Worm (Caenorhabditis elegans): Measurements from ENCODE around the gene dur-1.
A peak's percentile ranks its signal among the peaks of the same experiment; 100 is the strongest.

Gene dur-1

DNA sequence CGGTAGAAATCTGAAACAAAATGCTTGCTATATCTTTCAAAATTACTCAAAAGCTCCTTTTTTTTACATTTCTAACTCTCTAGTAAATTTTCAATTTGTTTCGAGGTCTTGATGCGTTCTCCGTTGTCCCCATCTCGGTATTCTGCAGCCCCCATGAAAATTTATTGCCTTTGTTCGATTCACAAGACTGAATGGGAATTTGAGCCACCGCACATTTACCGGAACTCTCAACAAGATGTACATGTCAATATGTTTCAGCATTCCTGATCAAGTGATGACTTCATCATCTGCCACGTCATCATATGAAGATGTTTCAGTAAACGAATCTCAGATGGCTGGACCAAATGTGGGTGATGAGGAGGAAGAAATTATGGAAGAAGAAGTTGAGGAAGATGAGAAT is 7.6 kb downstream of the dur-1 start:
- no peak for TF ChIP-seq mls-2 (tag; optimal IDR thresholded peaks at IDR 0.05)
- TF ChIP-seq nhr-12 (tag; optimal IDR thresholded peaks at IDR 0.05), result no peak
- no peak for TF ChIP-seq lin-32 (GFP tag; optimal IDR thresholded peaks at IDR 0.05)
- TF ChIP-seq bed-3 (GFP tag; optimal IDR thresholded peaks at IDR 0.05), result no peak
- TF ChIP-seq nhr-28 (tag; optimal IDR thresholded peaks at IDR 0.05), result no peak
- TF ChIP-seq snpc-4 (tag; optimal IDR thresholded peaks at IDR 0.05), result no peak
- TF ChIP-seq cnd-1 (tag; optimal IDR thresholded peaks at IDR 0.05), result no peak
- no peak for TF ChIP-seq lin-13 (tag; optimal IDR thresholded peaks at IDR 0.05)
- no peak for TF ChIP-seq elt-1 (tag; optimal IDR thresholded peaks at IDR 0.05; ENCODE audit: borderline replicate concordance, insufficient read depth)
- TF ChIP-seq ceh-39 (tag; optimal IDR thresholded peaks at IDR 0.05), result no peak
- TF ChIP-seq M03D4.4 (tag; optimal IDR thresholded peaks at IDR 0.05), result no peak
- TF ChIP-seq sptf-1 (tag; optimal IDR thresholded peaks at IDR 0.05), result no peak

ce11 chrIV:9918021-9918420 is 10.0 kb downstream of the dur-1 start:
- TF ChIP-seq unc-39 (tag; optimal IDR thresholded peaks at IDR 0.05), result no peak
- no peak for TF ChIP-seq ztf-11 (tag; optimal IDR thresholded peaks at IDR 0.05)
- no peak for TF ChIP-seq nhr-28 (tag; optimal IDR thresholded peaks at IDR 0.05)
- TF ChIP-seq blmp-1 (tag; optimal IDR thresholded peaks at IDR 0.05), result no peak
- TF ChIP-seq lin-13 (tag; optimal IDR thresholded peaks at IDR 0.05), result no peak
- peak; percentile 78 for TF ChIP-seq zip-8 (tag; optimal IDR thresholded peaks at IDR 0.05)

ce11 chrIV:9916224-9916623 is 11.8 kb downstream of the dur-1 start, which contains the start of gene bed-3:
Gene bed-3 (plus strand): TSS chrIV:9916524.
- no peak for TF ChIP-seq elt-3 (tag; optimal IDR thresholded peaks at IDR 0.05)
- no peak for TF ChIP-seq sptf-1 (tag; optimal IDR thresholded peaks at IDR 0.05)
- no peak for TF ChIP-seq lsy-2 (tag; optimal IDR thresholded peaks at IDR 0.05)
- TF ChIP-seq mls-2 (tag; optimal IDR thresholded peaks at IDR 0.05), result no peak
- no peak for TF ChIP-seq zip-8 (tag; optimal IDR thresholded peaks at IDR 0.05)
- no peak for TF ChIP-seq drap-1 (GFP tag; optimal IDR thresholded peaks at IDR 0.05)
- TF ChIP-seq ces-1 (GFP tag; optimal IDR thresholded peaks at IDR 0.05), result no peak
- no peak for TF ChIP-seq ztf-11 (tag; optimal IDR thresholded peaks at IDR 0.05)
- no peak for TF ChIP-seq nhr-76 (tag; optimal IDR thresholded peaks at IDR 0.05)

DNA sequence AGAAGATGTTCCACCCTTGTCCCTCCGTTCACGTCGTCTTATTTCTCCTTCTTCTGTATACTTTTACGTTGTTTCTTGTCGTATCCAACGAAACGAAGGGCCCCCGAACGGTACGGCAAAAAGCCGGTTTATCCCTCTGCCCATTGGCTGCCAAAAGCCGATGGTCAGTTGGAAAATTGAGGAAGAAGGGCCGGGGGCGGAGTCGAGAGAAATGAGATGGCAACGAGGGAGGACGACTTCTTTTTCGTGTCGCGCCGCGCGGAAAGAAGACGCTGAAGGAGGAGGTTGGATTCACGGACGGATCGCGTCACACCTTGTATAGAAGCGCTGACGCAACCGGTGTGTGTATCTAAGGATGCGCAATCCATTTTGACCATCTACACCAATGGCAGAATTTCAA is 12.9 kb downstream of the dur-1 start:
- TF ChIP-seq ceh-83 (GFP tag; optimal IDR thresholded peaks at IDR 0.05) (no peak), snpc-4 (tag; optimal IDR thresholded peaks at IDR 0.05) (no peak), ztf-11 (tag; optimal IDR thresholded peaks at IDR 0.05) (no peak), mep-1 (tag; optimal IDR thresholded peaks at IDR 0.05) (no peak), lin-32 (GFP tag; optimal IDR thresholded peaks at IDR 0.05) (no peak), sem-2 (GFP tag; optimal IDR thresholded peaks at IDR 0.05) (no peak), drap-1 (GFP tag; optimal IDR thresholded peaks at IDR 0.05) (no peak), sptf-1 (tag; optimal IDR thresholded peaks at IDR 0.05) (no peak), elt-1 (tag; optimal IDR thresholded peaks at IDR 0.05; ENCODE audit: borderline replicate concordance, insufficient read depth) (no peak), zip-8 (tag; optimal IDR thresholded peaks at IDR 0.05) (no peak), ceh-43 (GFP tag; optimal IDR thresholded peaks at IDR 0.05) (no peak), bed-3 (GFP tag; optimal IDR thresholded peaks at IDR 0.05) (no peak), mls-2 (tag; optimal IDR thresholded peaks at IDR 0.05) (no peak), blmp-1 (tag; optimal IDR thresholded peaks at IDR 0.05) (no peak), ceh-39 (tag; optimal IDR thresholded peaks at IDR 0.05) (no peak), ham-2 (GFP tag; optimal IDR thresholded peaks at IDR 0.05) (no peak), nhr-28 (tag; optimal IDR thresholded peaks at IDR 0.05) (no peak), ces-1 (GFP tag; optimal IDR thresholded peaks at IDR 0.05) (no peak), lin-13 (tag; optimal IDR thresholded peaks at IDR 0.05) (no peak), nhr-2 (tag; optimal IDR thresholded peaks at IDR 0.05) (no peak)

- TF ChIP-seq ceh-83 (GFP tag; optimal IDR thresholded peaks at IDR 0.05), result no peak
- peak; percentile 4 for TF ChIP-seq zip-8 (tag; optimal IDR thresholded peaks at IDR 0.05)
These were observed 15.0 kb downstream of the dur-1 start for ce11 chrIV:9913064-9913463.

ce11 chrIV:9903608-9904007 is 24.4 kb downstream of the dur-1 start, which contains the start of gene best-13:
Gene best-13 (plus strand): TSS chrIV:9903908.
- TF ChIP-seq mls-2 (tag; optimal IDR thresholded peaks at IDR 0.05) (no peak), sem-2 (GFP tag; optimal IDR thresholded peaks at IDR 0.05) (no peak), mep-1 (tag; optimal IDR thresholded peaks at IDR 0.05) (no peak)

ce11 chrIV:9899227-9899626 is 28.8 kb downstream of the dur-1 start:
- no peak for TF ChIP-seq hlh-1 (tag; optimal IDR thresholded peaks at IDR 0.05)
- no peak for TF ChIP-seq nhr-76 (tag; optimal IDR thresholded peaks at IDR 0.05)
- TF ChIP-seq ces-1 (GFP tag; optimal IDR thresholded peaks at IDR 0.05), result peak; percentile 93
- TF ChIP-seq unc-120 (tag; optimal IDR thresholded peaks at IDR 0.05; ENCODE audit: poor library complexity, severe bottlenecking), result peak; percentile 3

All from whole organism, mixed stage, embryonic.